Worm (Caenorhabditis elegans): Measurements from ENCODE around the gene Y57A10A.31.

Gene Y57A10A.31

DNA sequence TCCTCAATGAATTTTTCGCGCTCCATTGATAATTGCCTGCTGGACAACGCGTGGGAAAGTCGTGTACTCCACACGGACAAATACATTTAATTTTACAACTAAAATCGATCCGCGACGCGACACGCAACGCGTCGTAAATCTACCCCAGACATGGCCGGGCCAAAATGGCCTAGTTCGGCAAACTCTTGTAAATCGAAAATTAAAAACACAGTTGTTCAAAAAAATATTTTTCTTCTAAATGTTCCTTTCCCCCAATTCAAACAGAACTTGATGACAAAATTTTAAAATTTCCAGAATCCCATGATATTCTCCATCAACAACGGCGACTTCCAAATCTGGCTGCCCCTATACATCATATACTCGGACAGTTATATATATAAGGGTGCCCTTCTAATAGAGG lies 39.8 kb downstream of the Y57A10A.31 start, which contains the start of gene sre-55:
Gene sre-55, plus strand, starts transcription at position 301 of the 400 bp plus-strand sequence.
- no peak for TF ChIP-seq ceh-13 (GFP tag; optimal IDR thresholded peaks at IDR 0.05)
- TF ChIP-seq hnd-1 (tag; optimal IDR thresholded peaks at IDR 0.05) = no peak
- TF ChIP-seq ets-7 (tag; optimal IDR thresholded peaks at IDR 0.05) = no peak
- no peak for TF ChIP-seq pes-1 (GFP tag; IDR thresholded peaks at IDR 0.05)

DNA sequence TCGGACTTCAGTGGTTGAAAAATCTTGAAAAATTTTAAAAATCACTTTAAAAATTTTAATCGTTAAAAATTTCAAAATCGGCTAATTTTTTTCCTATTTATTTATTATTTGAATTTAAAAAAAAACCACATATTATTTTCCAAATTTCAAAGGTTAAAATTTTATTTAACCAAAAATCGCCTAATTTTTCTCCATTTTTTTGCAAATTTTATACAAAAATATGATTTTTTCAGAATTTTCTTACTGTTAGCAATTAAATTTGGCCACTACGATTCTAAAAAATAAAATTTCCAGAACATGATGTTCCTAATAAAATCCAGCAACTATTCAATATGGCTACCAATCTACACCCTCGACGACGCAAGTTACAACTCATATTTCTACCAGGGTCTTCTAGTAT lies 43.4 kb downstream of the Y57A10A.31 start, which contains the start of gene sre-54:
Gene sre-54, plus strand, starts transcription at position 301 of the 400 bp plus-strand sequence.
- TF ChIP-seq hnd-1 (tag; optimal IDR thresholded peaks at IDR 0.05) (no peak), F13C5.2 (tag; optimal IDR thresholded peaks at IDR 0.05) (no peak), hmg-4 (GFP tag; optimal IDR thresholded peaks at IDR 0.05) (no peak), tbx-11 (GFP tag; IDR thresholded peaks at IDR 0.05) (no peak), aly-1 (tag; optimal IDR thresholded peaks at IDR 0.05) (no peak), ama-1 (optimal IDR thresholded peaks at IDR 0.05) (no peak), hmbx-1 (tag; optimal IDR thresholded peaks at IDR 0.05) (no peak), flt-1 (GFP tag; IDR thresholded peaks at IDR 0.05) (no peak), sea-1 (GFP tag; conservative IDR thresholded peaks at IDR 0.05) (no peak), ets-7 (tag; optimal IDR thresholded peaks at IDR 0.05) (no peak), scrt-1 (GFP tag; IDR thresholded peaks at IDR 0.05) (no peak)

DNA sequence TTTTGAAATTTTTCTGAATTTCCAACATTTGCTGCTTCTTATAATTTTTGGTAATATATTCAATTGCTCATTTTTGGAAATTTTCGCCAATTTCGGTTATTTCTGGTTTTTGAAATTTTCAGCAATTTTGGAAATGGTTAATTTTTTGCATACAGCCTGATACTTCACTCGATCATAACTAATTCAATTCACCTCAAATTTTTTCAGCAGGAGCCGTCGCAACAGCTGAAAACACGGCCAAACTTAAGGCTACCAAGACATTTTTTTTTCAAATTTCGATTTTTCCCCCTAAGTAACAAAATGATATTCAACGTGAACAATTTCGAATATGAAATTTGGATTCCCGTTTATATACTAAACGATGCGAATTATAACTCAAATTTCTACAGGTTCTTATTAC lies 46.2 kb downstream of the Y57A10A.31 start, which contains the start of gene sre-52:
Gene sre-52, plus strand, starts transcription at position 301 of the 400 bp plus-strand sequence.
- TF ChIP-seq tbx-11 (GFP tag; IDR thresholded peaks at IDR 0.05) = no peak
- TF ChIP-seq flt-1 (GFP tag; IDR thresholded peaks at IDR 0.05) = no peak
- no peak for TF ChIP-seq ceh-36 (tag; optimal IDR thresholded peaks at IDR 0.05)
- TF ChIP-seq ama-1 (optimal IDR thresholded peaks at IDR 0.05) = no peak
- no peak for TF ChIP-seq B0310.2 (tag; optimal IDR thresholded peaks at IDR 0.05)
- TF ChIP-seq pes-1 (GFP tag; IDR thresholded peaks at IDR 0.05) = no peak
- TF ChIP-seq tra-4 (tag; optimal IDR thresholded peaks at IDR 0.05) = no peak
- no peak for TF ChIP-seq F13C5.2 (tag; optimal IDR thresholded peaks at IDR 0.05)
- no peak for TF ChIP-seq sea-1 (GFP tag; conservative IDR thresholded peaks at IDR 0.05)
- no peak for TF ChIP-seq scrt-1 (GFP tag; IDR thresholded peaks at IDR 0.05)
- no peak for TF ChIP-seq hmbx-1 (tag; optimal IDR thresholded peaks at IDR 0.05)
- no peak for TF ChIP-seq ets-7 (tag; optimal IDR thresholded peaks at IDR 0.05)
- no peak for TF ChIP-seq aly-1 (tag; optimal IDR thresholded peaks at IDR 0.05)
- no peak for TF ChIP-seq hnd-1 (tag; optimal IDR thresholded peaks at IDR 0.05)
- no peak for TF ChIP-seq hmg-4 (GFP tag; optimal IDR thresholded peaks at IDR 0.05)
- no peak for TF ChIP-seq tbx-37 (GFP tag; conservative IDR thresholded peaks at IDR 0.05)
- no peak for TF ChIP-seq ceh-13 (GFP tag; optimal IDR thresholded peaks at IDR 0.05)

DNA sequence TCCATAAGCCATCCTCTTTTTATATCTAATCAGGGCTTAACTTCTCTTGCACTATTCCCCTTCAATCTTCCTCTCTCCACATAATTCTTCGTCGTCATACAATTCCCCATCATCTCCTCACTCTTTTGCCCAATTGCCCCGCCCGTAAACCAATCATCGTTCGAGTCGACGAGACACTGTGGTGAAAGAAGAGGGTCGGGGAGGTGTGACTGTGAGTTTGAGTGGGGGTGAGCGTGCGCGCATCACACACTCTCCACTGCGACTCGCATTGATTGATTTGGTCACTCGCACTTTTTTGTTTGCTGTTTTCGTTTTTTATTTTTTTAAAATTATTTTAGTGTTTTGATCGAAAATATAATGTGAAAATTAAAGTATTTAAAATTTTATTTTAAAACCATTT lies 50.0 kb downstream of the Y57A10A.31 start:
- 0 out of 2 replicates have a peak, but pooled peaks have one; percentile 34 for TF ChIP-seq sea-1 (GFP tag; conservative IDR thresholded peaks at IDR 0.05)
- peak; percentile 7 for TF ChIP-seq F13C5.2 (tag; optimal IDR thresholded peaks at IDR 0.05)
- TF ChIP-seq tra-4 (tag; optimal IDR thresholded peaks at IDR 0.05) = no peak

DNA sequence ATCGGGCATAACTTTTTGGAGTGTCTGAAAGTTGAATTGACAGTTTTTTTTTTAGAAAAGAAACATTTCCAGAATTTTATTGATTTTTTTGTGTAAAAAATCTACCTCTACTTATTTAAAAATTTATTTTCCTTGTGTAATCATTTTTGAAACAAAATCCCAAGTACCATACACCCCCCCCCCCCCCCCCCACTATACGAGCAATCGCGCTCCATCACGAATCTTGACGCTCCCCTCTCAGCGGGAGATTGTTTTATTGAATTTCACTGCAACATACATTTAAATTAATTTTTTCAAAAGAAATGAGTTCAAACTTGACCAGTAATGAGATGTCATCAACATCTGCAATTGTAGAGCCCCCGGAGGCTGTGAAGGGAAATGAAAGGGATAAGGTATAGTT lies 50.5 kb downstream of the Y57A10A.31 start, which contains the start of gene sop-2:
Gene sop-2, plus strand, starts transcription at position 301 of the 400 bp plus-strand sequence.
- no peak for TF ChIP-seq ets-7 (tag; optimal IDR thresholded peaks at IDR 0.05)

DNA sequence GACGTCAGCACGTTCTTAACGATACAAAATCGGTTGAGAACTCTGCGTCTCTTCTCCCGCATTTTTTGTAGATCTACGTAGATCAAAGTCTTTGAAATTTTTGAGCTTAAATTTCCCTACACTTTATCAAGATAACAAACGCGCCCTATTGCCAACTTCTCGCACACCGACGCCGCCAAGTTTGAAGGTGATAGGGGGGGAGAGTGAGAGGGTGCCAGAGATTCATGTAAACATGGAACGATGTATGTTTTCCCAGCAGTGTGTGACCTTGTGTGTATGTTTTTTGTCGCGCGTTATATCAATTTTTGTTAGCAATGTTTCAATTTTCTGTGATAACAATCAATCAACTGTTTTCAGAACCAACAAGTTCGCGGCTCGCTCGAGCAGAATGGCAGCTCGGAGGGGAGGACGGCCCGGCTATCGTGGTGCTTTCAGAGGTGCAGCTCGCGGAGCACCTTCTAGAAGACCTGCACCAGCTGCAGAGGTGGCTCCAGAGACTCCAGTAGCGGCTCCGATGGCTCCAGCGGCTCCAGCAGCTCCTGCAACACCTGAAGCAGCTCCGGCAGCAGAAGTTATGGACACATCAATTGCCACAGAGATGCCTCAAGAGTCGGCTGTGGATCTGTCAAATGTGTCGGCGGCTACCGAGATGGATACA lies 52.5 kb downstream of the Y57A10A.31 start:
- TF ChIP-seq tbx-11 (GFP tag; IDR thresholded peaks at IDR 0.05) (no peak), ets-7 (tag; optimal IDR thresholded peaks at IDR 0.05) (no peak), B0310.2 (tag; optimal IDR thresholded peaks at IDR 0.05) (no peak), ama-1 (optimal IDR thresholded peaks at IDR 0.05) (no peak), F13C5.2 (tag; optimal IDR thresholded peaks at IDR 0.05) (no peak), pes-1 (GFP tag; IDR thresholded peaks at IDR 0.05) (no peak), scrt-1 (GFP tag; IDR thresholded peaks at IDR 0.05) (no peak), hnd-1 (tag; optimal IDR thresholded peaks at IDR 0.05) (no peak)

DNA sequence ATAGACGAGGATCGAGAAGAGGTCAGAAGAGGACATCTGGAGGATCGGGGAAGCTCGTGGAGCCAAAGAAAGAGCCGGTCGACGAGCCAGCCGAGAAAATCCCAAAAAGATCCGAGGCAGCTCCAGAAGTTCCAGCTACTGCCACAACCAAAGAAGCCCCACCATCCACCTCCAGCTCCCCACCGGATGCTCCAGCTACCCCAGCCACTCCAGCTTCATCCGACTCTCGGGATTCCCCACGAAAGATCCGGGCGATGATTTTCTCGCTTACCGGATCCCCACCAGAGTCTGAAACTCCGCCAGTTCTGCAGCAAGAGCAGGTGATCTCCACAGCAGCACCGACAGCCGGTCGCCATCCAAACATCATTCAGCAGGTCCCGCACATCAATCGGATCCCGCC lies 53.7 kb downstream of the Y57A10A.31 start:
- TF ChIP-seq B0310.2 (tag; optimal IDR thresholded peaks at IDR 0.05) = no peak
- TF ChIP-seq pes-1 (GFP tag; IDR thresholded peaks at IDR 0.05) = no peak
- TF ChIP-seq hmg-4 (GFP tag; optimal IDR thresholded peaks at IDR 0.05) = no peak
- no peak for TF ChIP-seq sea-1 (GFP tag; conservative IDR thresholded peaks at IDR 0.05)
- TF ChIP-seq tbx-37 (GFP tag; conservative IDR thresholded peaks at IDR 0.05) = no peak
- no peak for TF ChIP-seq aly-1 (tag; optimal IDR thresholded peaks at IDR 0.05)
- TF ChIP-seq ceh-13 (GFP tag; optimal IDR thresholded peaks at IDR 0.05) = no peak
- no peak for TF ChIP-seq ama-1 (optimal IDR thresholded peaks at IDR 0.05)
- no peak for TF ChIP-seq tbx-11 (GFP tag; IDR thresholded peaks at IDR 0.05)
- TF ChIP-seq F13C5.2 (tag; optimal IDR thresholded peaks at IDR 0.05) = no peak

DNA sequence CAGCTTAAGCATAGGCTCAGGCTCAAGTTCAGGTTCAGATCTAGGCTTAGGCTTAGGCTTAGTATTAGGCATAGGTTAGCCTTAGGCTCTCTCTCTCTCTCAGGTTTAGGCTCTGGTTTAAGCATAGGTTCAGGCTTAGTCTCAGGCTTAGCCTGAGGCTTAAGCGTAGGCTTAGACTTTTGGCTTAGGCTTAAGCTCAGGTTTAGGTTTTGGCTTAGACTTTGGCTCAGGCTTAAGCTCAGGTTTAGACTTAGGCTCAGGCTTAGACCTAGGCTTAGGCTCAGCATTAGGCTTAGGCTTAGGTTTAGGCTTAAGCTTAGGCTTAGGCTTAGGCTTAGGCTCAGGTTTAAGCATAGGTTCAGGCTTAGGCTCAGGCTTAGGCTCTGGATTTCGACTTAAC lies 54.5 kb downstream of the Y57A10A.31 start:
- peak; percentile 77 for TF ChIP-seq ceh-36 (tag; optimal IDR thresholded peaks at IDR 0.05)
- TF ChIP-seq aly-1 (tag; optimal IDR thresholded peaks at IDR 0.05) = no peak

DNA sequence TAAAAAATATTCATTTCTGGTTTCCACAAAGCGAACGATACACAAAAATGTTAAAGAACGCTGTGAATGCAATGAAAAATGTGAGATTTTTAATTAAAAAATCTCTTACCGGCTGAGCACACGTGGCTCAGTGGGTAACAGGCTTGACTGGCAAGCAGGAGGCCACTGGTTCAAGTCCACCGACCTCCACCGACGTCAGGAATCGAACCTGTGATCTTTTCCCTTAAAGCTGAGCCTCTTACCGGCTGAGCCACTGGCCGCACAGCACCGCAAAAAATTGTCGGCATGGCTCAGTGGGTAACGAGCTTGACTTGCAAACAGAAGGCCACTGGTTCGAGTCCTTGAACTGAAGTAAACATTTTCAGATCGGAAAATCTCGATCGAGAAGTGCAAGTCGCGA lies 55.6 kb downstream of the Y57A10A.31 start, which contains the start of gene C44C11.6:
Gene C44C11.6, plus strand, starts transcription at position 23 of the 400 bp plus-strand sequence.
- no peak for TF ChIP-seq tbx-37 (GFP tag; conservative IDR thresholded peaks at IDR 0.05)
- 0 out of 2 replicates have a peak, but pooled peaks have one; percentile 34 for TF ChIP-seq pes-1 (GFP tag; IDR thresholded peaks at IDR 0.05)
- no peak for TF ChIP-seq ama-1 (optimal IDR thresholded peaks at IDR 0.05)
- TF ChIP-seq tbx-11 (GFP tag; IDR thresholded peaks at IDR 0.05) = no peak
- TF ChIP-seq hmg-4 (GFP tag; optimal IDR thresholded peaks at IDR 0.05) = no peak
- no peak for TF ChIP-seq hnd-1 (tag; optimal IDR thresholded peaks at IDR 0.05)
- no peak for TF ChIP-seq aly-1 (tag; optimal IDR thresholded peaks at IDR 0.05)

All from whole organism, early embryonic.